Fruit fly (Drosophila melanogaster) whole organism, prepupa: ENCODE measurements around the gene PEK.

Source experiments
- CG3032 ChIP-seq: fragments of 200-800 bp; optimal IDR thresholded peaks from 2 replicates; lab custom pipeline; 2019; ENCODE audit warnings: missing biosample characterization, mild to moderate bottlenecking, missing genetic modification characterization, moderate library complexity
- CG32006 ChIP-seq: fragments of 200-800 bp; sonication (Bioruptor generic); optimal IDR thresholded peaks from 3 replicates; lab custom pipeline; 2017; ENCODE audit warnings: missing biosample characterization, mild to moderate bottlenecking, missing genetic modification characterization
- CG34406 ChIP-seq: fragments of 200-800 bp; sonication (Bioruptor generic); optimal IDR thresholded peaks from 3 replicates; lab custom pipeline; 2016; ENCODE audit warnings: missing biosample characterization, missing genetic modification characterization
- CG4318 ChIP-seq: fragments of 200-800 bp; sonication (Bioruptor generic); optimal IDR thresholded peaks from 3 replicates; lab custom pipeline; 2017; ENCODE audit warnings: missing biosample characterization, mild to moderate bottlenecking, missing genetic modification characterization
- CG6808 ChIP-seq: fragments of 200-800 bp; sonication (Bioruptor generic); optimal IDR thresholded peaks from 3 replicates; lab custom pipeline; 2017; ENCODE audit warnings: missing biosample characterization, missing genetic modification characterization, mild to moderate bottlenecking, moderate library complexity, missing genetic modification reagents
- CG8632 ChIP-seq: fragments of 200-800 bp; sonication (Bioruptor generic); optimal IDR thresholded peaks from 3 replicates; lab custom pipeline; 2016; ENCODE audit warnings: missing biosample characterization, missing genetic modification characterization
- Eip78C ChIP-seq: fragments of 200-800 bp; sonication (Bioruptor generic); peaks from one replicate; lab custom pipeline; 2016; ENCODE audit warnings: missing biosample characterization, missing genetic modification characterization
- Ets21C ChIP-seq: fragments of 200-800 bp; sonication (Bioruptor generic); optimal IDR thresholded peaks from 3 replicates; lab custom pipeline; 2016; ENCODE audit warnings: missing biosample characterization, missing genetic modification characterization
- Gug ChIP-seq: fragments of 200-800 bp; sonication (Bioruptor generic); IDR thresholded peaks from 2 replicates; pipeline ENCODE4 v1.3.6; 2022; ENCODE audit warnings: missing biosample characterization, missing genetic modification characterization
- Sox15 ChIP-seq: fragments of 200-800 bp; sonication (Bioruptor generic); optimal IDR thresholded peaks from 3 replicates; lab custom pipeline; 2016; ENCODE audit warnings: missing biosample characterization, missing genetic modification characterization
- dsx ChIP-seq: fragments of 200-800 bp; optimal IDR thresholded peaks from 3 replicates; lab custom pipeline; 2019; ENCODE audit warnings: missing biosample characterization, mild to moderate bottlenecking, missing genetic modification characterization, moderate library complexity; ENCODE audit not compliant: poor library complexity, severe bottlenecking
- spab ChIP-seq: fragments of 200-800 bp; sonication (Bioruptor generic); optimal IDR thresholded peaks from 2 replicates; lab custom pipeline; 2017; ENCODE audit warnings: missing biosample characterization, mild to moderate bottlenecking, missing genetic modification characterization, missing genetic modification reagents
- ss ChIP-seq, 2 experiments: fragments of 200-800 bp; sonication (Bioruptor generic); optimal IDR thresholded peaks; 2 replicates in 1 of 2; 3 replicates in 1 of 2; lab custom pipeline; 2017 to 2018; ENCODE audit warnings: mild to moderate bottlenecking in 2 of 2, missing biosample characterization in 2 of 2, missing genetic modification characterization in 2 of 2, moderate library complexity in 1 of 2

DNA sequence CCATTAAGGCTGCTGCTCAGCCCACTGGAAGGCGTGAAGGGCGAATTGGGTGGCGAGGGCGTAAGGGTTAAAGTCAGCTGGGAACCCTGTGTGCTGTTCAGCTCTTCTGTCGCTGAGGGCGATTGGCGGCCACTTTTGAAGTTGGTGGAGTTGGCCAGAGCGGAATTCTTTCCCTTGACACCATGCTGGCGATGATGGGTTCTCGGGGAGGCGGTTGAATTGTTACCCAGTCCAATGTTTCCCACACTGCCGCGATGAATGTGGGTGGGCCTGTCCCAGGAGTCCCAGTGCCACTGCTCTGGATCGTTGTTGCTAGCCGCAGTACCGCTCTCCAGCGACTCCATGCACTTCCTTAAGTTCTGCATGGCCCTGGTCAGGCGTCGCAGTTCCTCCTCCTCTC is 18.2 kb upstream of the PEK start:
- TF ChIP-seq ss (GFP tag; optimal IDR thresholded peaks at IDR 0.05; lab: Kevin White, UChicago) (no peak), spab (GFP tag; lab: Kevin White, UChicago) (no peak), Gug (GFP tag; lab: Robert Waterston, UW) (no peak), dsx (GFP tag; lab: Kevin White, UChicago) (no peak), Eip78C (GFP tag; lab: Kevin White, UChicago) (no peak), CG3032 (tag; lab: Kevin White, UChicago) (no peak), CG8632 (no peak), Ets21C (no peak), CG32006 (GFP tag; lab: Kevin White, UChicago) (no peak), CG4318 (GFP tag; lab: Kevin White, UChicago) (no peak), CG6808 (GFP tag; lab: Kevin White, UChicago) (no peak), CG34406 (GFP tag; lab: Kevin White, UChicago) (no peak), Sox15 (no peak)
